Worm (Caenorhabditis elegans) whole organism, L4 larva: ENCODE measurements around the gene cest-28.

Experiments
- F44E2.7 ChIP-seq: fragments of 200-800 bp; sonication (Bioruptor generic); IDR thresholded peaks from 2 replicates; pipeline ENCODE4 v2.1.2; 2022; ENCODE audit warnings: missing genetic modification characterization, missing compliant biosample characterization
- aly-2 ChIP-seq: sonication (generic microtip); optimal IDR thresholded peaks from 2 replicates; lab custom pipeline; 2018; ENCODE audit warnings: missing biosample characterization, missing genetic modification characterization

DNA sequence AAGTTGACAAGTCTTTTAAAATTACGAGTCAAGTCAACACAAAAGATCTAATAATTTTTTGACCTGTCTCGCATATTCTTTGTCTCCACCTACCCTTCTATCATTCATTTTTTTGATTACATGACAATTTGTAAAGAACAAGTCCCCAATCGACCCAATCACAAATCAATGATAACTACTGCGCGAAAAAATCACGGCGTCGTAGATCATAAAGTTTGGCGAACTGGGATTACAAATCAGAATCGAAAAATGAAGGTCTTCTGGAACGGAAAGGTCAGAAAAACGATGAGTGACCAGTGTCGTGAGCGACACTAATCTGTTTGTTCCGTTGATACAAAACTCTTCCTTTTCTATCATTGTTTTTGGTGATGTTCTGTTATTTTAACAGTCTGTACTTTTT, 20.5 kb downstream of the cest-28 start:
- no peak for TF ChIP-seq aly-2 (tag; lab: Kevin White, UChicago)
- TF ChIP-seq F44E2.7 (GFP tag; lab: Robert Waterston, UW) = no peak
